Worm (Caenorhabditis elegans) whole organism, mixed stage, embryonic: Measurements from ENCODE around the gene cdka-1.

Experiments
- M03D4.4 ChIP-seq: sonication (generic microtip); optimal IDR thresholded peaks from 2 replicates; lab custom pipeline; 2017; ENCODE audit warnings: mild to moderate bottlenecking, missing genetic modification characterization, missing compliant biosample characterization
- bed-3 ChIP-seq: fragments of 200-800 bp; sonication (Bioruptor generic); optimal IDR thresholded peaks from 3 replicates; lab custom pipeline; 2018; ENCODE audit warnings: mild to moderate bottlenecking, missing genetic modification characterization, moderate library complexity, missing compliant biosample characterization
- blmp-1 ChIP-seq: fragments of 150-350 bp; optimal IDR thresholded peaks from 2 replicates; lab custom pipeline; 2014; ENCODE audit warnings: missing biosample characterization, missing genetic modification characterization
- ceh-39 ChIP-seq: fragments of 150-350 bp; optimal IDR thresholded peaks from 2 replicates; lab custom pipeline; 2014; ENCODE audit warnings: missing biosample characterization, missing genetic modification characterization
- ceh-43 ChIP-seq: fragments of 200-800 bp; sonication (Bioruptor generic); optimal IDR thresholded peaks from 2 replicates; lab custom pipeline; 2018; ENCODE audit warnings: mild to moderate bottlenecking, missing genetic modification characterization, moderate library complexity, missing compliant biosample characterization
- ces-1 ChIP-seq: fragments of 150-350 bp; optimal IDR thresholded peaks from 2 replicates; lab custom pipeline; 2014; ENCODE audit warnings: missing biosample characterization, missing genetic modification reagents, missing genetic modification characterization
- cnd-1 ChIP-seq: fragments of 200-800 bp; sonication (Bioruptor generic); optimal IDR thresholded peaks from 2 replicates; lab custom pipeline; 2018; ENCODE audit warnings: mild to moderate bottlenecking, missing genetic modification characterization, missing compliant biosample characterization
- drap-1 ChIP-seq: fragments of 200-800 bp; sonication (Bioruptor generic); optimal IDR thresholded peaks from 3 replicates; lab custom pipeline; 2018; ENCODE audit warnings: mild to moderate bottlenecking, missing genetic modification characterization, missing compliant biosample characterization
- elt-1 ChIP-seq: sonication (generic microtip); optimal IDR thresholded peaks from 2 replicates; lab custom pipeline; 2017; ENCODE audit warnings: missing genetic modification characterization, mild to moderate bottlenecking, missing compliant biosample characterization, antibody characterized with exemption, moderate library complexity, borderline replicate concordance; ENCODE audit not compliant: insufficient read depth
- flh-1 ChIP-seq: fragments of 200-800 bp; sonication (Bioruptor generic); optimal IDR thresholded peaks from 2 replicates; lab custom pipeline; 2018; ENCODE audit warnings: mild to moderate bottlenecking, missing genetic modification characterization, moderate library complexity, missing compliant biosample characterization
- ham-2 ChIP-seq: fragments of 200-800 bp; sonication (Bioruptor generic); optimal IDR thresholded peaks from 2 replicates; lab custom pipeline; 2018; ENCODE audit warnings: mild to moderate bottlenecking, missing genetic modification characterization, missing compliant biosample characterization
- hlh-1 ChIP-seq: fragments of 150-350 bp; optimal IDR thresholded peaks from 2 replicates; lab custom pipeline; 2014; ENCODE audit warnings: missing biosample characterization, missing genetic modification reagents, missing genetic modification characterization
- lin-13 ChIP-seq: fragments of 150-350 bp; optimal IDR thresholded peaks from 2 replicates; lab custom pipeline; 2014; ENCODE audit warnings: missing biosample characterization, missing genetic modification characterization
- lin-32 ChIP-seq: fragments of 200-800 bp; sonication (Bioruptor generic); optimal IDR thresholded peaks from 2 replicates; lab custom pipeline; 2018; ENCODE audit warnings: mild to moderate bottlenecking, missing genetic modification characterization, missing compliant biosample characterization
- lsy-2 ChIP-seq: fragments of 150-350 bp; optimal IDR thresholded peaks from 2 replicates; lab custom pipeline; 2014; ENCODE audit warnings: missing biosample characterization, missing genetic modification characterization
- mab-5 ChIP-seq: fragments of 150-350 bp; optimal IDR thresholded peaks from 2 replicates; lab custom pipeline; 2014; ENCODE audit warnings: missing biosample characterization, missing genetic modification characterization
- mep-1 ChIP-seq: fragments of 150-350 bp; optimal IDR thresholded peaks from 2 replicates; lab custom pipeline; 2017; ENCODE audit warnings: missing biosample characterization, missing genetic modification reagents, missing genetic modification characterization, inconsistent platforms
- mls-2 ChIP-seq: sonication (generic microtip); optimal IDR thresholded peaks from 2 replicates; lab custom pipeline; 2016; ENCODE audit warnings: mild to moderate bottlenecking, missing genetic modification characterization, moderate library complexity, missing compliant biosample characterization
- nhr-12 ChIP-seq: fragments of 150-350 bp; optimal IDR thresholded peaks from 2 replicates; lab custom pipeline; 2014; ENCODE audit warnings: missing biosample characterization, missing genetic modification characterization
- nhr-2 ChIP-seq: fragments of 150-350 bp; optimal IDR thresholded peaks from 2 replicates; lab custom pipeline; 2014; ENCODE audit warnings: missing biosample characterization, missing genetic modification characterization
- nhr-237 ChIP-seq: fragments of 150-350 bp; optimal IDR thresholded peaks from 2 replicates; lab custom pipeline; 2014; ENCODE audit warnings: missing biosample characterization, missing genetic modification characterization
- nhr-28 ChIP-seq: fragments of 150-350 bp; optimal IDR thresholded peaks from 2 replicates; lab custom pipeline; 2014; ENCODE audit warnings: missing biosample characterization, missing genetic modification characterization
- nhr-76 ChIP-seq: sonication (generic microtip); optimal IDR thresholded peaks from 2 replicates; lab custom pipeline; 2017; ENCODE audit warnings: missing biosample characterization, missing genetic modification characterization
- pha-4 ChIP-seq: fragments of 150-350 bp; optimal IDR thresholded peaks from 2 replicates; lab custom pipeline; 2018; ENCODE audit warnings: missing biosample characterization, missing genetic modification reagents, missing genetic modification characterization
- sem-2 ChIP-seq: fragments of 200-800 bp; sonication (Bioruptor generic); optimal IDR thresholded peaks from 2 replicates; lab custom pipeline; 2018; ENCODE audit warnings: mild to moderate bottlenecking, missing genetic modification characterization, missing compliant biosample characterization
- snpc-4 ChIP-seq: fragments of 150-350 bp; optimal IDR thresholded peaks from 2 replicates; lab custom pipeline; 2014; ENCODE audit warnings: missing biosample characterization, missing genetic modification characterization
- sptf-1 ChIP-seq: sonication (generic microtip); optimal IDR thresholded peaks from 2 replicates; lab custom pipeline; 2017; ENCODE audit warnings: mild to moderate bottlenecking, missing genetic modification characterization, moderate library complexity, missing compliant biosample characterization
- tbx-8 ChIP-seq: fragments of 200-800 bp; sonication (Bioruptor generic); optimal IDR thresholded peaks from 2 replicates; lab custom pipeline; 2018; ENCODE audit warnings: mild to moderate bottlenecking, missing genetic modification characterization, moderate library complexity, missing compliant biosample characterization
- unc-120 ChIP-seq: sonication (generic microtip); optimal IDR thresholded peaks from 2 replicates; lab custom pipeline; 2017; ENCODE audit warnings: missing genetic modification characterization, missing compliant biosample characterization; ENCODE audit not compliant: poor library complexity, severe bottlenecking
- unc-39 ChIP-seq: fragments of 150-350 bp; optimal IDR thresholded peaks from 2 replicates; lab custom pipeline; 2014; ENCODE audit warnings: missing biosample characterization, missing genetic modification characterization
- unc-62 ChIP-seq: fragments of 150-350 bp; optimal IDR thresholded peaks from 2 replicates; lab custom pipeline; 2014; ENCODE audit warnings: missing biosample characterization, missing genetic modification reagents, missing genetic modification characterization
- ztf-11 ChIP-seq: fragments of 150-350 bp; optimal IDR thresholded peaks from 2 replicates; lab custom pipeline; 2014; ENCODE audit warnings: missing biosample characterization, missing genetic modification characterization

cdka-1 gene

DNA sequence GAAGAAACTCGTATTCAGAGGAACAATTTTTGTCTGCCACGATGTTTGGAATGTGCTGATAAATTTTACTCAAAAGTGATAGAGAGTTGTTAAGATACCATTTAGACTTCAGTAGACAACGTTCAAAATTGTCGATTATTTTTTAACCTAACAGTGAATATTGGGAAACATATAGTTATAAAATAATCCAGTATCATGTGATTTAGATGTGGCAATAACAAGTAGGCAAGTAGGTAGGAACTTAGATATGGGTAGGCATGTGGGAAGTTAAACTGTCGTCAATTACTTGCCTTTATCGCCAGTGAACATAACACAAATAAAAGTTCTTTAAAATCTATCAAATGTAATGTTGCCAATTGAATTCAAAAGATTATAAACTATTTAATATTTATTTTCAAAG lies 12.9 kb downstream of the cdka-1 start, which contains the start of gene T23F11.11:
TSS of gene T23F11.11 (minus strand) at position 101 of the 400 bp plus-strand sequence.
- TF ChIP-seq ham-2, result no peak
- TF ChIP-seq mls-2 (tag; lab: Kevin White, UChicago), result no peak
- TF ChIP-seq M03D4.4 (tag; lab: Kevin White, UChicago), result no peak
- no peak for TF ChIP-seq elt-1 (tag; lab: Kevin White, UChicago)
- no peak for TF ChIP-seq bed-3
- TF ChIP-seq nhr-76 (tag; lab: Kevin White, UChicago), result no peak
- no peak for TF ChIP-seq lin-32 (GFP tag; lab: Kevin White, UChicago)
- TF ChIP-seq hlh-1 (tag; lab: Kevin White, UChicago), result no peak
- TF ChIP-seq drap-1, result no peak

DNA sequence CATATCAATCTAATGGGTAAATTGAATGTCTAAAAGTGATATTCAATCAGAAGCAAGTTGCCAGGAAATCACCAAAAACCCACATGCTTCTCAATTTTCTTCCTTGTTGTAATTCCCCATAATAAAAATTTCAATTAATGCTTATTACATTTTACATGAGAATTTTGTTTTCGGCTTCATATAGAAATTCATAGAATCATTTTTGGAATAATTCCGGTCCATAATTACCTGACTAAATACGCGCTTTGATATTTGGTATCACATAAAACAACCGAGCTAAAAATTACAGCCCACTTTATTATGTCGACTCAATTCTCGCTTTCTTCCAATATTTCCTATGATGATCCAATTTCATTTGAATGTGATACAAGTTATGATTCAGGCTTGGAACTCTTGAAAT lies 13.4 kb downstream of the cdka-1 start, which contains the start of gene srg-13:
TSS of gene srg-13 (plus strand) at position 301 of the 400 bp plus-strand sequence.
- no peak for TF ChIP-seq sem-2
- TF ChIP-seq lsy-2 (tag; lab: Kevin White, UChicago), result no peak
- no peak for TF ChIP-seq mep-1 (tag; lab: Kevin White, UChicago)
- no peak for TF ChIP-seq ceh-43
- TF ChIP-seq unc-62, result no peak
- no peak for TF ChIP-seq ceh-39 (tag; lab: Kevin White, UChicago)
- no peak for TF ChIP-seq ces-1
- TF ChIP-seq sptf-1 (tag; lab: Kevin White, UChicago), result no peak
- TF ChIP-seq flh-1 (GFP tag; lab: Kevin White, UChicago), result no peak
- TF ChIP-seq, all 35 proteins: peak for 0

DNA sequence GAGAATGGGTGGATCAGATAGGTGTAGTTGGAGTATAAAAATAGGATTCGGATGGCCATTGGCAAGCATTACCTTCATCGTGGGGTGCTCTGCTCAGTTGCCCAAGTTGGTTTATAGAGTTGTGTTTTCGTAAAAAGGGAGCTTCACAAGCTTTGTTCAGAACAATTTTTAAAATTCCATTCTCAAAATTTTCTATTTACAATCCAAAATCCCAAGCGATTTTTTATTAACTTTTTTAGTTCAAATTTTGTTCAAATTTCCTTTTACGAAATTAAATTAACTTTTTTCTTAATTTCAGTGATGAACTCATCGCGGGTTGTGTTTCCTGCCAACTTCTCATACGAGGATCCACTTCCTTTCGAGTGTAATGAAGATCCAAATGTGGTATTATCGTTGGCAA lies 18.9 kb downstream of the cdka-1 start, which contains the start of gene srg-10:
TSS of gene srg-10 (plus strand) at position 301 of the 400 bp plus-strand sequence.
- TF ChIP-seq sptf-1 (tag; lab: Kevin White, UChicago) (no peak), nhr-28 (tag; lab: Kevin White, UChicago) (no peak), nhr-237 (no peak), ztf-11 (tag; lab: Kevin White, UChicago) (no peak), lsy-2 (tag; lab: Kevin White, UChicago) (no peak), elt-1 (tag; lab: Kevin White, UChicago) (no peak), snpc-4 (no peak), ceh-39 (tag; lab: Kevin White, UChicago) (no peak), nhr-2 (tag; lab: Kevin White, UChicago) (no peak), unc-120 (tag; lab: Kevin White, UChicago) (no peak), unc-62 (no peak), lin-32 (GFP tag; lab: Kevin White, UChicago) (no peak), ces-1 (no peak), mep-1 (tag; lab: Kevin White, UChicago) (no peak), M03D4.4 (tag; lab: Kevin White, UChicago) (no peak), bed-3 (no peak), pha-4 (tag; lab: Kevin White, UChicago) (no peak), lin-13 (tag; lab: Kevin White, UChicago) (no peak)

DNA sequence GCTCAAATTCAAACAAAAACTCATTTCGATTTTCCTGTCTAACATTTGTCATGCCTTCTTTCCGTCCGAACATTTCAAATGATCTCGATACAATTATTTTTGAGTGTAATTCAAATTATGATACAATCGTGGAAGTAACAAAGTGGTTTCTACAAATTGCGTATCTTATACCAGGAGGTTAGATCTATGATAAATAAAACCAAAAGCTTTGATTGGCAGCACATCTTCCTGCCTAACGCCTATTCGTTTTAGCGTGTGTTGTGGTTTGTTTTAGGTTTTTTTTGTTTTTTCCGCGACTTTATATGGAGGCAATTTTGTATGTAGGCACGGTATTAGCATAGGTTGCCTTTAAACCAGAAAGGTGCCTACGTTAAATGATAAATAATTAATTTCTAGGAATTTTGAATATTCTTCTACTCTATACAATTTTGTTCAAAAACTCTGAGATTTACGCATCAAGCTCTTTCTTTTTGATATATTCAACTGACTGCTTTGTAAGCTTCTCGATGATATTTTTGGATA lies 21.4 kb downstream of the cdka-1 start, which contains the start of gene srg-11:
TSS of gene srg-11 (plus strand) at position 51 of the 522 bp plus-strand sequence.
- no peak for TF ChIP-seq nhr-12 (tag; lab: Kevin White, UChicago)
- TF ChIP-seq lin-32 (GFP tag; lab: Kevin White, UChicago), result no peak
- no peak for TF ChIP-seq snpc-4
- no peak for TF ChIP-seq lin-13 (tag; lab: Kevin White, UChicago)
- no peak for TF ChIP-seq lsy-2 (tag; lab: Kevin White, UChicago)
- TF ChIP-seq unc-39 (tag; lab: Kevin White, UChicago), result no peak
- no peak for TF ChIP-seq sptf-1 (tag; lab: Kevin White, UChicago)
- TF ChIP-seq tbx-8 (GFP tag; lab: Kevin White, UChicago), result no peak
- TF ChIP-seq unc-62, result no peak
- no peak for TF ChIP-seq cnd-1 (tag; lab: Kevin White, UChicago)
- TF ChIP-seq mab-5, result no peak
- no peak for TF ChIP-seq blmp-1 (tag; lab: Kevin White, UChicago)
- no peak for TF ChIP-seq ztf-11 (tag; lab: Kevin White, UChicago)
- TF ChIP-seq M03D4.4 (tag; lab: Kevin White, UChicago), result no peak
- no peak for TF ChIP-seq unc-120 (tag; lab: Kevin White, UChicago)
